Worm (Caenorhabditis elegans): ENCODE data around the gene rev-1.

Gene rev-1

DNA sequence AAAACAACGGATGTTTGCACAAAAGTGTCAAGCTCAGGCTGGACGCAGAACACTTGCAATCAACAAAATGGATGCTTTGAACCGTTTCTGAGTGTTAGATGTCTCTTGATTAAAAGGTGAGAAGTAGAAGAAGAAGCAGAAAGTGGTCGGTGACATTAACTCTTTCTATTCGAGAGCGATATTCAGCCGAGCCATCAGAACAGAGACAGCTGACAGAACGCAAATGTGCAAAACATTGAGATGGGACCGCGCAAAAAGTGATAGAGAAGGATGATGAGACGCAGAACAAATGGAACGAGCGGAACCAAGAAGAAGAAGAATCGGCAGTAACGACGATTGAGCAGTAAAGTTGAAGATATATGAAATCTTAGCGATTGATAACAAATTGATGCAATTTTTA, 35.2 kb downstream of the rev-1 start (continued):
- no peak for TF ChIP-seq unc-62 (GFP tag; optimal IDR thresholded peaks at IDR 0.05)
- TF ChIP-seq nhr-120 (GFP tag; IDR thresholded peaks at IDR 0.05), result no peak
- no peak for TF ChIP-seq tbx-9 (tag; optimal IDR thresholded peaks at IDR 0.05; ENCODE audit: borderline replicate concordance)
- no peak for TF ChIP-seq ztf-26 (tag; optimal IDR thresholded peaks at IDR 0.05)
- TF ChIP-seq madf-8 (GFP tag; conservative IDR thresholded peaks at IDR 0.05), result no peak
- TF ChIP-seq atf-7 (tag; optimal IDR thresholded peaks at IDR 0.05), result no peak
- no peak for TF ChIP-seq attf-6 (GFP tag; IDR thresholded peaks at IDR 0.05)

ce11 chrII:7938078-7938477, 37.7 kb downstream of the rev-1 start, which contains the start of gene ZK669.2:
ZK669.2 (minus strand) TSS chrII:7938178.
- no peak for TF ChIP-seq nhr-120 (GFP tag; IDR thresholded peaks at IDR 0.05)
- TF ChIP-seq ZK185.1 (tag; optimal IDR thresholded peaks at IDR 0.05; ENCODE audit: poor library complexity, severe bottlenecking), result no peak
- TF ChIP-seq madf-3 (GFP tag; IDR thresholded peaks at IDR 0.05), result no peak
- no peak for TF ChIP-seq madf-8 (GFP tag; conservative IDR thresholded peaks at IDR 0.05)
- no peak for TF ChIP-seq atf-7 (tag; optimal IDR thresholded peaks at IDR 0.05)
- no peak for TF ChIP-seq egrh-3 (GFP tag; IDR thresholded peaks at IDR 0.05)
- TF ChIP-seq lin-40 (tag; optimal IDR thresholded peaks at IDR 0.05), result no peak
- TF ChIP-seq F57C9.4 (tag; optimal IDR thresholded peaks at IDR 0.05), result no peak
- TF ChIP-seq ztf-3 (GFP tag; optimal IDR thresholded peaks at IDR 0.05), result no peak
- no peak for TF ChIP-seq Y53F4B.3 (GFP tag; IDR thresholded peaks at IDR 0.05)
- TF ChIP-seq Y56A3A.18 (GFP tag; IDR thresholded peaks at IDR 0.05), result no peak
- TF ChIP-seq tlf-1 (GFP tag; optimal IDR thresholded peaks at IDR 0.05), result no peak
- TF ChIP-seq madf-6 (GFP tag; IDR thresholded peaks at IDR 0.05), result no peak
- TF ChIP-seq snpc-3.4 (tag; optimal IDR thresholded peaks at IDR 0.05), result no peak
- TF ChIP-seq snpc-1.1 (tag; optimal IDR thresholded peaks at IDR 0.05; ENCODE audit: insufficient read depth), result no peak
- TF ChIP-seq T07F8.4 (tag; optimal IDR thresholded peaks at IDR 0.05), result no peak

ce11 chrII:7940848-7941247, 40.4 kb downstream of the rev-1 start, which contains the start of gene ZK669.3:
ZK669.3 (plus strand) TSS chrII:7941148.
- TF ChIP-seq lin-26 (GFP tag; IDR thresholded peaks at IDR 0.05) (no peak), hlh-26 (GFP tag; conservative IDR thresholded peaks at IDR 0.05) (no peak), snpc-4 (GFP tag; optimal IDR thresholded peaks at IDR 0.05) (no peak), snpc-4 (tag; optimal IDR thresholded peaks at IDR 0.05) (no peak), K11D2.4 (GFP tag; IDR thresholded peaks at IDR 0.05) (no peak), ccch-3 (GFP tag; optimal IDR thresholded peaks at IDR 0.05) (no peak), xnd-1 (tag; optimal IDR thresholded peaks at IDR 0.05) (no peak), nfyb-1 (GFP tag; IDR thresholded peaks at IDR 0.05) (no peak), C06A6.2 (GFP tag; conservative IDR thresholded peaks at IDR 0.05) (no peak), gei-17 (GFP tag; optimal IDR thresholded peaks at IDR 0.05) (no peak), F33H1.4 (GFP tag; IDR thresholded peaks at IDR 0.05) (no peak), tbx-9 (tag; optimal IDR thresholded peaks at IDR 0.05; ENCODE audit: borderline replicate concordance) (no peak), zfh-2 (GFP tag; conservative IDR thresholded peaks at IDR 0.05) (no peak), him-1 (tag; optimal IDR thresholded peaks at IDR 0.05) (no peak), egrh-3 (GFP tag; IDR thresholded peaks at IDR 0.05) (no peak), sptf-2 (GFP tag; optimal IDR thresholded peaks at IDR 0.05) (no peak), nhr-27 (tag; optimal IDR thresholded peaks at IDR 0.05) (no peak)

DNA sequence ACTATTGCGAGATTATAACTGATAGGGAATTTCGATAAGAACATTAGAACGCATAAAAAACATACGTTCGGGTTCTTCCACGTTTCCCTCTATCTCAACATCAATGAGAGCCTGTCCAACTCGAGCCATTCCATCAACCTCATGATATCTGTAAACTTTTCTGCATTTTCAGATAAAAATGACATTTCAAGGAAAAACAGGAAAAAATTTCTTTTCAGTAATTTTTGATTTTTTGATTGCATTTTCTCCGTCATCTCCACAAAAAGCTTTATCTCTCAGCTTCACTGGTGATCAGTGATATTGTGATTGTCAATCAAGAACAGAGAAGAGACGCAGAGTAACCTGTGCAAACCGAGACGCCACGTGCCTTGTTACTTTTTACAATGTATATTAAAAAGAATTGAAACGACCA, 43.9 kb downstream of the rev-1 start:
- no peak for TF ChIP-seq dpff-1 (tag; optimal IDR thresholded peaks at IDR 0.05)
- TF ChIP-seq tbp1 (GFP tag; optimal IDR thresholded peaks at IDR 0.05), result peak; percentile 10
- no peak for TF ChIP-seq snpc-3.4 (tag; optimal IDR thresholded peaks at IDR 0.05)
- peak; percentile 47 to 83 for TF ChIP-seq let-607 (tag; optimal IDR thresholded peaks at IDR 0.05)
- TF ChIP-seq nhr-80 (tag; optimal IDR thresholded peaks at IDR 0.05), result peak; percentile 91
- TF ChIP-seq mcd-1 (GFP tag; IDR thresholded peaks at IDR 0.05), result no peak
- no peak for TF ChIP-seq ztf-25 (GFP tag; IDR thresholded peaks at IDR 0.05)
- TF ChIP-seq hlh-12 (tag; optimal IDR thresholded peaks at IDR 0.05), result no peak
- no peak for TF ChIP-seq tbx-9 (tag; optimal IDR thresholded peaks at IDR 0.05; ENCODE audit: borderline replicate concordance)
- TF ChIP-seq attf-5 (GFP tag; optimal IDR thresholded peaks at IDR 0.05), result no peak
- no peak for TF ChIP-seq rpc-1 (optimal IDR thresholded peaks at IDR 0.05)
- no peak for TF ChIP-seq rpc-1 (tag; optimal IDR thresholded peaks at IDR 0.05)
- TF ChIP-seq pha-4 (tag; optimal IDR thresholded peaks at IDR 0.05), result no peak
